Fruit fly (Drosophila melanogaster) whole organism, adult: ENCODE results near the gene LKRSDH.

ENCODE experiments used
- CG11617 ChIP-seq: fragments of 200-800 bp; sonication (Bioruptor generic); optimal IDR thresholded peaks from 2 replicates; lab custom pipeline; 2017; ENCODE audit warnings: mild to moderate bottlenecking, missing biosample characterization, missing genetic modification reagents, missing genetic modification characterization
- CG12768 ChIP-seq: fragments of 200-800 bp; sonication (Bioruptor generic); optimal IDR thresholded peaks from 2 replicates; lab custom pipeline; 2017; ENCODE audit warnings: missing biosample characterization, missing genetic modification characterization, mild to moderate bottlenecking, moderate library complexity, missing genetic modification reagents
- CG14711 ChIP-seq: fragments of 200-800 bp; sonication (Bioruptor generic); optimal IDR thresholded peaks from 2 replicates; lab custom pipeline; 2018; ENCODE audit warnings: missing biosample characterization, mild to moderate bottlenecking, missing genetic modification characterization, moderate library complexity
- CG5204 ChIP-seq: fragments of 200-800 bp; sonication (Bioruptor generic); optimal IDR thresholded peaks from 2 replicates; lab custom pipeline; 2016; ENCODE audit warnings: missing biosample characterization, missing genetic modification characterization
- CG7045 ChIP-seq: fragments of 200-800 bp; sonication (Bioruptor generic); optimal IDR thresholded peaks from 2 replicates; lab custom pipeline; 2017; ENCODE audit warnings: missing biosample characterization, mild to moderate bottlenecking, missing genetic modification characterization
- CG7101 ChIP-seq: fragments of 200-800 bp; sonication (Bioruptor generic); optimal IDR thresholded peaks from 2 replicates; lab custom pipeline; 2018; ENCODE audit warnings: missing biosample characterization, mild to moderate bottlenecking, missing genetic modification characterization, moderate library complexity
- Crg-1 ChIP-seq: fragments of 200-800 bp; sonication (Bioruptor generic); optimal IDR thresholded peaks from 2 replicates; lab custom pipeline; 2016; ENCODE audit warnings: missing biosample characterization, missing genetic modification characterization
- Hr96 ChIP-seq: fragments of 200-800 bp; sonication (Bioruptor generic); optimal IDR thresholded peaks from 2 replicates; lab custom pipeline; 2016; ENCODE audit warnings: missing biosample characterization, missing genetic modification characterization
- Mnt ChIP-seq: fragments of 200-800 bp; sonication (Bioruptor generic); optimal IDR thresholded peaks from 2 replicates; lab custom pipeline; 2016; ENCODE audit warnings: missing biosample characterization, mild to moderate bottlenecking, missing genetic modification characterization
- cic ChIP-seq: fragments of 200-800 bp; sonication (Bioruptor generic); optimal IDR thresholded peaks from 2 replicates; lab custom pipeline; 2017; ENCODE audit warnings: missing biosample characterization, mild to moderate bottlenecking, missing genetic modification characterization, moderate library complexity
- kay ChIP-seq: fragments of 200-800 bp; sonication (Bioruptor generic); peaks from one replicate; lab custom pipeline; 2016; ENCODE audit warnings: missing biosample characterization, missing genetic modification characterization, borderline replicate concordance
- ovo ChIP-seq: fragments of 200-800 bp; sonication (Bioruptor generic); optimal IDR thresholded peaks from 2 replicates; lab custom pipeline; 2016; ENCODE audit warnings: missing biosample characterization, missing genetic modification characterization
- pad ChIP-seq: fragments of 200-800 bp; sonication (Bioruptor generic); optimal IDR thresholded peaks from 3 replicates; lab custom pipeline; 2017; ENCODE audit warnings: missing biosample characterization, missing genetic modification characterization, mild to moderate bottlenecking, moderate library complexity, missing genetic modification reagents
- toe ChIP-seq: fragments of 200-800 bp; sonication (Bioruptor generic); optimal IDR thresholded peaks from 2 replicates; lab custom pipeline; 2016; ENCODE audit warnings: missing biosample characterization, missing genetic modification characterization

DNA sequence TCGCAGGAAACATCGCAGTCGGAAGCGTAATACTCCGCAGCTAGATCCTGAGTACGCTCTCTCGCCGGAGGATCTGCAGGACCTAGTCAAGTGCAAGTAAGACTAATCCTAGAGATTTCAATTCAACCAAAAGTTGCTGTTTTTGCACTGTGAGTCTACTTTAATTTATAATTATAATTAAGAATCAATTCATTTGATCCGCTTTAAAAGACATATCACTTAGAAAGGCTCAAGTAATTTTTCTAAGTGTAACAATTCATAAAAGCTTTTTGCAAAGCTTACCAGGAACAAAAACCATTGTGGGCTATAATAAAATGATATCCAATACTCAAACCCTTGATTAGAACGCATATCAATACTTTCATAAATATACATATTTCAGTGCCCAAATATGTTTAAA lies 38.9 kb downstream of the LKRSDH start:
- TF ChIP-seq CG7045 (GFP tag; lab: Kevin White, UChicago) (no peak), CG5204 (GFP tag; lab: Kevin White, UChicago) (no peak), cic (GFP tag; lab: Kevin White, UChicago) (no peak), toe (no peak), Hr96 (no peak), CG7101 (tag; lab: Kevin White, UChicago) (no peak), CG12768 (GFP tag; lab: Kevin White, UChicago) (no peak), pad (GFP tag; lab: Kevin White, UChicago) (no peak), kay (GFP tag; lab: Kevin White, UChicago) (no peak), CG14711 (tag; lab: Kevin White, UChicago) (no peak), Mnt (GFP tag; lab: Kevin White, UChicago) (no peak), ovo (GFP tag; lab: Kevin White, UChicago) (no peak), CG11617 (GFP tag; lab: Kevin White, UChicago) (no peak), Crg-1 (GFP tag; lab: Kevin White, UChicago) (no peak)
